Fruit fly (Drosophila melanogaster): ENCODE measurements around the gene CG44195.

CG44195 gene

DNA sequence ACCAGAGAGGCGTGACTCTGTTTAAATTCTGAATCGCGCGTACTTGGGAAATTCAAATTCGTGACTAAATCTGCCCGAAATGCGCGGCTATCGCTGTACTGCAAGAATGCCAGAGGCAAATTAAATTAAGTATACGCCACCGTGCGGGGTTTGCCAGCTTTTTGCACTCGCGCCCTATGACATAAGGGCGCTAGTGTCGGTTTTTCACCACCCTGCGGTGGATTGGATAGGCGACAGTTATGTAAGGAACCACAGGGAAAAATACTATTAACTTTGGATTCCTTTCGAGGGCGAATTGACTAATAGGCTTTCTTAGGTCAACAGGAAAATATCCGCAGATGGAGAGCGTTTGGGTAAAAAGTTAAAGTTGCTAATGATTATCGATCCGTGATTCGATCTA, at the start of gene CG44195:
Gene CG44195, minus strand, starts transcription at position 101 of the 400 bp plus-strand sequence.
- TF ChIP-seq Dll (optimal IDR thresholded peaks at IDR 0.05) (no peak), psq (optimal IDR thresholded peaks at IDR 0.05) (no peak), CG8478 (optimal IDR thresholded peaks at IDR 0.05) (no peak), pan (optimal IDR thresholded peaks at IDR 0.05) (no peak), usp (GFP tag; optimal IDR thresholded peaks at IDR 0.05) (no peak), EcR (GFP tag; optimal IDR thresholded peaks at IDR 0.05) (no peak)

DNA sequence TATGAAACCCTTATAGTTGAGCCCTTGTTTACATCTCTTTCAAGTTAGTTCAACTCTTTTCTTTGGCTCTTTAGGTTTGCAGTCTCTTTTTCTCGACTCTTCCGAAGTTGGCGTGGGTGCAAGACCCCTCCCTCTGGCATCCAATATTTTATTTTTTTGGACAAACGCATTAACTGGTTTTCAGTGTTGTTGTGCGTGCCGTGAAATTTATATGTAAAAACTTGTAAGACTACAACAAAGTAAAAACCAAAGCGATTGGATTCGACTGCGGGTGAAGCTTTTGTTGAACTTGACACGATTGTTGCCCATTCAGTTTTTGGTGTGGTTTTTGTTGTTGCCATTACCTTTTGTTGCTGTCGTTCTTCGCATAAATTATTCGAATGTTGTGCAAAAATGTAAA, 48.3 kb upstream of the CG44195 start:
- TF ChIP-seq Dll (optimal IDR thresholded peaks at IDR 0.05): no peak
- no peak for TF ChIP-seq CG8478 (optimal IDR thresholded peaks at IDR 0.05)
- TF ChIP-seq usp (GFP tag; optimal IDR thresholded peaks at IDR 0.05): no peak
- TF ChIP-seq EcR (GFP tag; optimal IDR thresholded peaks at IDR 0.05): no peak
- TF ChIP-seq psq (optimal IDR thresholded peaks at IDR 0.05): no peak
- no peak for TF ChIP-seq pan (optimal IDR thresholded peaks at IDR 0.05)

DNA sequence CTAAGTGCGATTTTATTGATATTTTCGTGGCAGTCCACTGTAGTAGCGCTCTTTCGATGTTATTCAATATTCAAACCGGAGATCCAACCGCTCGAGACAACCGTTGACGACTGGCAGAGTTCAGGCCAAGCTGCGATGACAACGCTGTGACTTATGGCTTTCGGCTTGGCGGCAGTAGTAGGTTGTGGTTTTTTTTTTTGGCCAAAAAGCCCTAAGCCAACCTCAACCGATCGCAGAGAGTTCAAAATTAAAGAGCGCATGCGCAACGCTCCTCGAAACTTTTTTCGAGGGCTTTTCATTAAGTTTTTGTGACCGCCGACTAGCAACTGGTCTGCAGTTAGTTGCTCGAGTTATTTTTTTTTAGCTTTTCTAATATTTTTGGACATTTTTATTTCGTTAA, 47.5 kb upstream of the CG44195 start, which contains the start of gene Snmp2:
Gene Snmp2, minus strand, starts transcription at position 101 of the 400 bp plus-strand sequence.
- TF ChIP-seq CG8478 (optimal IDR thresholded peaks at IDR 0.05) (no peak), usp (GFP tag; optimal IDR thresholded peaks at IDR 0.05) (no peak), psq (optimal IDR thresholded peaks at IDR 0.05) (no peak)

DNA sequence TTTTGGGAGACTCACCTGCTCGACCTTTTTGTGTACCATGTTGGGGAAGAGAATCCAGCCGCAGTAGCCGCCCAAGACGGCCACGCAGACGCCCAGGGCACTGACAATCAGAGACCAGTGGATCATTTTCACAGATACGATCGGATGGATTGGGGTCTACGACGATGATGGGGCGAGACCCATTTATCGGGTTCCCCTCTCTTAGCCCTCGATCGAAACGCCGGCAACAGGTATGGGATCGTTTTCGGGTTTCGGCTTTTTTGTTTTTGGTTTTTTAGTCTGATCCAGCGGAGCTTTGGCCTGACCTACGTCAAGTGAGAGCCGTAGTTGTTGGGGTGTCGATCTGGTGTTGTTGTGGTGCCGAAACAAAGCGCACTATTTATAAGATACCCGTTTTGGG, 46.5 kb upstream of the CG44195 start:
- no peak for TF ChIP-seq pan (optimal IDR thresholded peaks at IDR 0.05)
- no peak for TF ChIP-seq EcR (GFP tag; optimal IDR thresholded peaks at IDR 0.05)
- no peak for TF ChIP-seq CG8478 (optimal IDR thresholded peaks at IDR 0.05)
- TF ChIP-seq Dll (optimal IDR thresholded peaks at IDR 0.05): no peak
- no peak for TF ChIP-seq psq (optimal IDR thresholded peaks at IDR 0.05)
- TF ChIP-seq usp (GFP tag; optimal IDR thresholded peaks at IDR 0.05): no peak

DNA sequence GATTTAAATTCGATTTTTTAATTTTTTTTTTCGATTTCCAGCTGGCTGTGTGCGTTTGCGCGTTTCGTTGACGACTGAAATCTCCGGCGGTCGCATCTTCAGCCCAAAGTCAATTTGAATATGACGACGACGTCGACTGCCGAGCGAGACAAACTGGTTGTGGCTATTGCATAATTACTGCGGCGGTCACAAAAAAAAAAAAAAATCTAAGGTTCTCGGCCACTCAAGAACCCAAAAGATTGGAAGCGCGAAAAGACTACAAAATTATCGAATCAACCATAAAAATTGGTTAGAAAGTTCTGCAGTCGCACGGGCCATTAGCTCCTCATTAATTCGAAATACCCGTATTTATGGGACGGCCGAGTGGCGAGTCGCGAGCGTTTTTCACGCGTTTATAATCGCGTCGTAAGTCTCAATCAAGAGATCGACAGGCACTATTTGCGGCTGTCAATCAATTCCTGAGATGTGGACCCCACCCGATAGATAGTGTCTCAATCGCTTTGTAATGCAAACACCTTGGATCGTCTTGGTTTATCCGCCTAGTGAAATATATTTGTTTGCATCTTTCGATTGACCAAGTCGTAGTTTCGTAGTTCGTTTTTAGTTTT, 36.8 kb upstream of the CG44195 start, which contains the start of gene CG8492:
Gene CG8492, minus strand, starts transcription at position 51 of the 608 bp plus-strand sequence.
- no peak for TF ChIP-seq usp (GFP tag; optimal IDR thresholded peaks at IDR 0.05)
- no peak for TF ChIP-seq pan (optimal IDR thresholded peaks at IDR 0.05)
- no peak for TF ChIP-seq EcR (GFP tag; optimal IDR thresholded peaks at IDR 0.05)
- no peak for TF ChIP-seq CG8478 (optimal IDR thresholded peaks at IDR 0.05)
- TF ChIP-seq psq (optimal IDR thresholded peaks at IDR 0.05): no peak
- no peak for TF ChIP-seq Dll (optimal IDR thresholded peaks at IDR 0.05)

DNA sequence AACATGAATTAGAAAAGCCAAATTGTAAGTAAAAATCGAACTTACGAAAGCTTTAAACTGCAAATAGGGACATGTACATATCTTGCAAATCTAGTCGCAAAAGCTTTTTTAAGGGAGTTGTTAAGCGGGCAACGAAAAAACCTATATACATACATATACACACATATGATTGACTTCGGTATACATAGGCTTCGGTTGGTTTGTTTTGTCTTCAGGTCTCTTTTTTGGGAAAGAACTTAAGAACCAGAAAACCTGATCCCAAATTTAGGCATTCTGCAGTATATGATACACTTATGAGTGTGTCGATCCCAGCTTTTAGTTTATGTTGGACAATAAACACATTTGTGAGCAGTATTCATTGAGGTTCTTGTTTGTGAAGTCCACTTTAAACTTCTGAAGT, 31.2 kb upstream of the CG44195 start:
- TF ChIP-seq usp (GFP tag; optimal IDR thresholded peaks at IDR 0.05): no peak
- TF ChIP-seq Dll (optimal IDR thresholded peaks at IDR 0.05): no peak
- no peak for TF ChIP-seq pan (optimal IDR thresholded peaks at IDR 0.05)
- no peak for TF ChIP-seq CG8478 (optimal IDR thresholded peaks at IDR 0.05)
- no peak for TF ChIP-seq EcR (GFP tag; optimal IDR thresholded peaks at IDR 0.05)
- TF ChIP-seq psq (optimal IDR thresholded peaks at IDR 0.05): no peak

DNA sequence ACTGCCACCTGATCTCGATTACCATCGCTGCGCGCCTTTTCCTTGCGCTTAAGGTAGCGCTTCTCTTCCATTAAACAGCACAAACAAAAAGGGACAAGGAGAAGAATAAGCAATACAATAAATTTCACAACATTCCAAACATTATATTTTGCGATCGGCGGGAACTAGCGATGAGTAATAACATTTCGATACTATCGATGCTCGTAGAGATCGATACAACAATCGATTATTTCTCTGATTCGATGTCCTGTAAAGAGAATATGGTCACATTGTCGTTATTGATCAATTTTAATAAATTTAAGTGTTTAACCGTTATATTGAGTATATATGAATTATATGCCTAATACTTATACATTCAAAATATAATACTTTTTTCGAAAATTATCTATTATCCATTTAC, 30.8 kb upstream of the CG44195 start, which contains the start of gene CG7457:
Gene CG7457, minus strand, starts transcription at position 189 of the 400 bp plus-strand sequence.
- TF ChIP-seq CG8478 (optimal IDR thresholded peaks at IDR 0.05) (no peak), Dll (optimal IDR thresholded peaks at IDR 0.05) (no peak), usp (GFP tag; optimal IDR thresholded peaks at IDR 0.05) (no peak), pan (optimal IDR thresholded peaks at IDR 0.05) (no peak), psq (optimal IDR thresholded peaks at IDR 0.05) (no peak), EcR (GFP tag; optimal IDR thresholded peaks at IDR 0.05) (no peak)

DNA sequence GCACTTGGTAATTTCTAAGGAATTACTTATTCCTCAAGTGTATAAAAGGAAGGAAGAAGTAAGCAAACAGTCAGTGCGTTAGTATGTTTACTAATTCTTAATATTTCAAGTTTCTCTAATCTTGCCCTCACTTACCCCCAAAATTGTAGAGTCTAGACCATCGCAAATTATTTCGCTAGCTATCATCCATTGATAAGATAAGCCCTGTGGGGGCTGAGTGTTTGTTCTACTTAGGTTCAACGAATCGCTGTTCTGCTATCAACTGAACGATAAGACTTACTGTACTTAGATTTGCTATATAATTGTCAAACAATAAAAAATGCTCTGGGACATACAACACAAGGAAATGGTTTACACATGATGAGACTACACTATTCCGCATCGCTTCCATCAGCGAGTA, 26.1 kb upstream of the CG44195 start:
- no peak for TF ChIP-seq pan (optimal IDR thresholded peaks at IDR 0.05)
- no peak for TF ChIP-seq Dll (optimal IDR thresholded peaks at IDR 0.05)
- no peak for TF ChIP-seq usp (GFP tag; optimal IDR thresholded peaks at IDR 0.05)
- TF ChIP-seq CG8478 (optimal IDR thresholded peaks at IDR 0.05): no peak
- no peak for TF ChIP-seq EcR (GFP tag; optimal IDR thresholded peaks at IDR 0.05)
- no peak for TF ChIP-seq psq (optimal IDR thresholded peaks at IDR 0.05)

DNA sequence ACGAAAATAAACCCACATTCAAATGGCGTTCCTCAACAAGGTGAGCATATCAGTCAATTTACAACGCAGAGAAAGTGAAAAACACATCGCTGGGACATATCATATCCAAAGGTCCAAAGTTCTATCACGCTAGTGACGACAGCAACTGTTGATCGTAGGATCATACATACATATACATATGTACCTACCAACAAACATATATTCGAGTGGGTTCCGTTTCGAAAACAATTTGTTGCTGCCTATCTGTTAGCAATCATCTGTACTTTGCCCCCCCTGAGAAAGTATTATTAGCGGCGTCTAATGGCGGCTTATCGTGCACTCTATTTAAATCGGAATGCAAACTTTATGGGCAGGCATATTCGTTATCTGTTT, 23.9 kb upstream of the CG44195 start:
- TF ChIP-seq pan (optimal IDR thresholded peaks at IDR 0.05): no peak

DNA sequence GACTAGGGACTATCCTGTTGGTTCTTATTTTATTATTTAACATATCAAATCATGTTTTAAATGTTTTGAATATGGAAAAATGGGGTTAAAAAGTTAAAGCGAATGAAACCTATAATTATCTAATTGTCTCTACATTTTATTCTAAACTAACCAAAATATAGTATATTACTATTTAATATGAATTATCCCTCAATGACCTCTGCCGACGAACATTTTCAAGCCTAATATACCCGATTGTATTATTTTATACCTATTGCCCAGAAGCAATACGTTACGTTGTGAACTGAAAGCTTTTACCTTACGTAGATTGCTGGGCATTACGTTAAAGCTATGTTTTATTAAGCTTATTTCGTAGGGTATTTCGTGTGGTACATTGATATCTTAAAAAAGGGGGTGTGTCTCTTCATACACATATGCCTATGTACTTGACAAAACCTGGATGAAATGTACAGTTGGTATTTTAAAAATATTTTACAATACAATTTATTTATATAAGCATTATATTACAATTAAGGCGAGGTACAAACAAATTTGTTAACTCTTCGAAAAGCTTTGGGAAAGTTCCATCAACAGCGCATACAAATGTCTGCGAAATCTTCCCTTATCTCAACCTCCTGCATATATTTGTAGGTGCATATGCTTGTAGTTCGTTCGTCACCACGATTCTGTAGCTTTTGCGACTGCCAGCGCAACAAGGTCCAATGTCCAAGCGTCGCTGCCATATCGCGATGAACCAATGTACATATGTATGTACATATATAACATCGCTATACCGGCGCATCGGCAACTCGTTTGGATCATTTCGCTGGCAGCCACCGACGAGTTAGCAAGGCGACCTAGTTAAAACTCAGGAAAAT, 23.3 kb upstream of the CG44195 start, which contains the start of gene Mcad:
Gene Mcad, plus strand, starts transcription at position 790 of the 857 bp plus-strand sequence.
- TF ChIP-seq usp (GFP tag; optimal IDR thresholded peaks at IDR 0.05) (no peak), CG8478 (optimal IDR thresholded peaks at IDR 0.05) (no peak), EcR (GFP tag; optimal IDR thresholded peaks at IDR 0.05) (no peak), Dll (optimal IDR thresholded peaks at IDR 0.05) (no peak), psq (optimal IDR thresholded peaks at IDR 0.05) (no peak), pan (optimal IDR thresholded peaks at IDR 0.05) (peak; percentile 95)

DNA sequence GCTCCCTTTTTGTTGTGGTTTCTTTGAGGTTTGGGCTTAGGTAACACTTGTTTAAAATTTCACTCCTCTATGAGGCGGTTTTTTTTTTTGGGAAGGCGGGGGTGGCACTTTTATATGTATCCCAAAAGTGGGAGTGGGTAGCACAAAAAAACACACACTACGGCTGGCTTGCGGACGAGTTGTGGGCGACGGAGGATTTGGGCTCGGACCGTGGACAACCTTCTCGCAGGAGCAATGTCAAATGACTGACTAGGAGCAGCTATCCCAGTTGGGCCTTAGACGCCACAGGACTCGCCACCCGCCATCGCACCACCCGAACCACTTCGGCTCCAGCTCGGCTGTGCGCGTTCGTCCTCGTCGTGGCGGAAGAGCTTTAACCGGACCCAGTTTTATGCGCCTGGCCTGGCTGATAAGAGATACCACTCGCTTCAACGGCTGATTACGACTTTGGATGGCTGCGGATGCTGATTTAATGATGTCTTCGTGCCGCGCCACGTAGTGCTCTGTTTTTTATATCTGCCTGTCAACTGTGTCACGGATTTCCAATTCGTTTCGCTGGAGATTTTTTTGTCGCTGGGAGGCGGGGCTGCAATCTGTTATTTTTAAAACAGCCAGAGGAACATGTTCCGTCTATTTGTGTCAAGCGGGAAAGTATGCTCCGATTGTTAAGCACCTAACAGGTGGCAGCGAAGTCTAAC, 22.6 kb upstream of the CG44195 start, which contains the start of gene Ank2:
Gene Ank2, minus strand, starts transcription at position 533 of the 698 bp plus-strand sequence.
- no peak for TF ChIP-seq psq (optimal IDR thresholded peaks at IDR 0.05)
- TF ChIP-seq Dll (optimal IDR thresholded peaks at IDR 0.05): no peak
- no peak for TF ChIP-seq pan (optimal IDR thresholded peaks at IDR 0.05)
- TF ChIP-seq EcR (GFP tag; optimal IDR thresholded peaks at IDR 0.05): no peak
- TF ChIP-seq usp (GFP tag; optimal IDR thresholded peaks at IDR 0.05): no peak
- TF ChIP-seq CG8478 (optimal IDR thresholded peaks at IDR 0.05): no peak

All from whole organism.